Worm (Caenorhabditis elegans) whole organism, early embryonic: Measurements from ENCODE around the gene cyp-13A8.

Experiments
- ceh-13 ChIP-seq: fragments of 200-800 bp; sonication (Bioruptor generic); optimal IDR thresholded peaks from 2 replicates; lab custom pipeline; 2018; ENCODE audit warnings: mild to moderate bottlenecking, missing genetic modification characterization, missing compliant biosample characterization
- ceh-36 ChIP-seq: sonication (generic microtip); optimal IDR thresholded peaks from 2 replicates; lab custom pipeline; 2016; ENCODE audit warnings: missing genetic modification characterization, inconsistent platforms, missing compliant biosample characterization
- ets-7 ChIP-seq: sonication (generic microtip); optimal IDR thresholded peaks from 2 replicates; lab custom pipeline; 2016; ENCODE audit warnings: missing genotype, missing genetic modification characterization, missing compliant biosample characterization

DNA sequence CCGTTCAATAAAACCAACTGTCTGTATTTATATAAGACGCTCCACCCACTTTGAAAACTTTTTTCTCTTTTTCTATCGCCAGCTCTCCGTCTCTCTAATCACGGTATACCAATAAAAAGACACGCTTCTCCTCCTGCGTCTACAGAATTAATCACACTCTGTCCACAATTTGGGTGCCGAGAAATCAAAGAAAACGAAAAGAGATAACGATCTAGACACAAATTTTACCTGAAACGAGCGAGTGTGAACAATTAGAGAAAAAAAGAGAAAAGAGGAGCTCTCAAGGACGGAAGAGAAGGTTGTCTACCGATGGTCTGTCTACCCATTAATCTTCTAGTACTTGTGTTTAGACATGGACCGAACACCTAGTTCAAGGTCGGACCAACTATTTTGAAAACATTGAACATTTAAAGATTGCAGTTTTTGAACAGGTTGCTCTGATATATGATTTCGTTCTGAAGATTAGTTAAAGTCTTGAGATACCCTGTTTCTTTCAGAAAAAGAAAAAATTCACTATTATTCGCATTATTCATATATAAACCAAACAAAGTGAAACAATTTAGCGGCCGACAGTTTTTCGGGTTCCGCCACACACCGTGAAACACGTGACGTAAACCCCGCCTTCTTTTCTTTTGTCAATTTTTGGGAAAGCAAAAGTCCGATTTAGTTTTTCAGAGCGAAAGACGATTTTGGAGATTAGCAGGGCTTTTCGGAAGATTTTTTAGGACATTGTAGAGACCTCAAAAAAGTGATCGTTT is 19.8 kb downstream of the cyp-13A8 start, which contains the start of gene cyp-13A2:
- no peak for TF ChIP-seq ceh-13 (GFP tag; lab: Kevin White, UChicago)
- TF ChIP-seq ceh-36 (tag; lab: Kevin White, UChicago): no peak
- TF ChIP-seq ets-7 (tag; lab: Kevin White, UChicago): no peak
